Worm (Caenorhabditis elegans): Measurements from ENCODE around the gene R05G6.10.

- TF ChIP-seq nhr-28 (tag; optimal IDR thresholded peaks at IDR 0.05) (no peak), pha-4 (GFP tag; IDR thresholded peaks at IDR 0.05) (no peak), pha-4 (tag; optimal IDR thresholded peaks at IDR 0.05) (no peak), ama-1 (optimal IDR thresholded peaks at IDR 0.05) (no peak), ZK337.2 (GFP tag; IDR thresholded peaks at IDR 0.05) (no peak)
Measured at ce11 chrIV:7468638-7469037, 73.7 kb downstream of the R05G6.10 start.
